Worm (Caenorhabditis elegans): Measurements from ENCODE around the gene F42A9.9.

F42A9.9 gene

ce11 chrIV:8668635-8669034, 30.0 kb upstream of the F42A9.9 start, which contains the start of gene cdh-5:
TSS of gene cdh-5 (plus strand) at chrIV:8668935.
- no peak for TF ChIP-seq ceh-16 (tag; optimal IDR thresholded peaks at IDR 0.05)
- no peak for TF ChIP-seq unc-39 (tag; optimal IDR thresholded peaks at IDR 0.05)
- no peak for TF ChIP-seq daf-12 (tag; optimal IDR thresholded peaks at IDR 0.05)
- no peak for TF ChIP-seq sea-2 (GFP tag; optimal IDR thresholded peaks at IDR 0.05)
- no peak for TF ChIP-seq ceh-82 (tag; optimal IDR thresholded peaks at IDR 0.05)
- TF ChIP-seq fkh-2 (tag; optimal IDR thresholded peaks at IDR 0.05): no peak
- no peak for TF ChIP-seq lsy-12 (tag; optimal IDR thresholded peaks at IDR 0.05)
- TF ChIP-seq ceh-28 (tag; optimal IDR thresholded peaks at IDR 0.05): no peak
- TF ChIP-seq pqm-1 (tag; optimal IDR thresholded peaks at IDR 0.05): no peak
- TF ChIP-seq elt-3 (tag; optimal IDR thresholded peaks at IDR 0.05): no peak
- TF ChIP-seq hmg-11 (tag; optimal IDR thresholded peaks at IDR 0.05): no peak
- no peak for TF ChIP-seq egl-5 (tag; optimal IDR thresholded peaks at IDR 0.05)
- no peak for TF ChIP-seq zag-1 (tag; optimal IDR thresholded peaks at IDR 0.05)
- no peak for TF ChIP-seq nhr-12 (tag; optimal IDR thresholded peaks at IDR 0.05)
- no peak for TF ChIP-seq fos-1 (tag; optimal IDR thresholded peaks at IDR 0.05)
- TF ChIP-seq fkh-10 (GFP tag; optimal IDR thresholded peaks at IDR 0.05): no peak
- no peak for TF ChIP-seq nhr-11 (tag; optimal IDR thresholded peaks at IDR 0.05)
- no peak for TF ChIP-seq ceh-9 (tag; optimal IDR thresholded peaks at IDR 0.05)

ce11 chrIV:8665778-8666177, 27.1 kb upstream of the F42A9.9 start:
- TF ChIP-seq fos-1 (tag; optimal IDR thresholded peaks at IDR 0.05): no peak
- peak; percentile 79 for TF ChIP-seq R02D3.7 (tag; optimal IDR thresholded peaks at IDR 0.05)

ce11 chrIV:8658122-8658521, 19.5 kb upstream of the F42A9.9 start, which contains the start of gene C49C8.6:
TSS of gene C49C8.6 (minus strand) at chrIV:8658222.
- TF ChIP-seq ZK546.5 (tag; optimal IDR thresholded peaks at IDR 0.05) (no peak), fkh-2 (tag; optimal IDR thresholded peaks at IDR 0.05) (no peak), nhr-237 (tag; optimal IDR thresholded peaks at IDR 0.05) (no peak), nhr-43 (tag; optimal IDR thresholded peaks at IDR 0.05; ENCODE audit: poor library complexity, severe bottlenecking) (no peak), fkh-10 (GFP tag; optimal IDR thresholded peaks at IDR 0.05) (no peak), mdl-1 (tag; optimal IDR thresholded peaks at IDR 0.05) (no peak), mml-1 (tag; optimal IDR thresholded peaks at IDR 0.05) (no peak), ama-1 (optimal IDR thresholded peaks at IDR 0.05) (no peak), nhr-23 (tag; optimal IDR thresholded peaks at IDR 0.05) (no peak), ceh-28 (tag; optimal IDR thresholded peaks at IDR 0.05) (no peak), ztf-4 (tag; optimal IDR thresholded peaks at IDR 0.05) (no peak), daf-12 (tag; optimal IDR thresholded peaks at IDR 0.05) (no peak), unc-62 (GFP tag; optimal IDR thresholded peaks at IDR 0.05) (no peak), pqm-1 (tag; optimal IDR thresholded peaks at IDR 0.05) (no peak), elt-1 (tag; optimal IDR thresholded peaks at IDR 0.05) (no peak)

ce11 chrIV:8654115-8654628, 15.5 kb upstream of the F42A9.9 start, which contains the start of gene C49C8.1:
TSS of gene C49C8.1 (plus strand) at chrIV:8654578.
- TF ChIP-seq fkh-2 (tag; optimal IDR thresholded peaks at IDR 0.05) (no peak), fos-1 (tag; optimal IDR thresholded peaks at IDR 0.05) (no peak), nhr-237 (tag; optimal IDR thresholded peaks at IDR 0.05) (no peak), nhr-76 (tag; optimal IDR thresholded peaks at IDR 0.05) (no peak), egl-27 (tag; optimal IDR thresholded peaks at IDR 0.05) (no peak), elt-2 (tag; optimal IDR thresholded peaks at IDR 0.05) (peak; percentile 30)

ce11 chrIV:8653592-8653991, 14.9 kb upstream of the F42A9.9 start, which contains the start of gene C49C8.5:
TSS of gene C49C8.5 (minus strand) at chrIV:8653664.
- TF ChIP-seq sea-2 (GFP tag; optimal IDR thresholded peaks at IDR 0.05) (no peak), hmg-11 (tag; optimal IDR thresholded peaks at IDR 0.05) (no peak), elt-2 (tag; optimal IDR thresholded peaks at IDR 0.05) (peak; percentile 54), pqm-1 (tag; optimal IDR thresholded peaks at IDR 0.05) (peak; percentile 20), nhr-23 (tag; optimal IDR thresholded peaks at IDR 0.05) (no peak)

- TF ChIP-seq nhr-237 (tag; optimal IDR thresholded peaks at IDR 0.05) (no peak), nfya-1 (tag; optimal IDR thresholded peaks at IDR 0.05; ENCODE audit: insufficient read depth) (no peak), nhr-43 (tag; optimal IDR thresholded peaks at IDR 0.05; ENCODE audit: poor library complexity, severe bottlenecking) (no peak), ZK546.5 (tag; optimal IDR thresholded peaks at IDR 0.05) (no peak), lin-39 (tag; optimal IDR thresholded peaks at IDR 0.05) (no peak), mml-1 (tag; optimal IDR thresholded peaks at IDR 0.05) (no peak), egl-27 (tag; optimal IDR thresholded peaks at IDR 0.05) (no peak), fkh-10 (GFP tag; optimal IDR thresholded peaks at IDR 0.05) (no peak), ztf-11 (tag; optimal IDR thresholded peaks at IDR 0.05) (no peak), ama-1 (optimal IDR thresholded peaks at IDR 0.05) (no peak), aly-2 (tag; optimal IDR thresholded peaks at IDR 0.05) (no peak), snpc-4 (tag; optimal IDR thresholded peaks at IDR 0.05) (no peak)
These were observed 13.2 kb upstream of the F42A9.9 start, which contains the start of gene C49C8.8 for ce11 chrIV:8651835-8652234. TSS of gene C49C8.8 (plus strand) at chrIV:8652135.
